Worm (Caenorhabditis elegans): ENCODE data around the gene bbs-4.
A peak's percentile ranks its signal among the peaks of the same experiment; 100 is the strongest.

Gene bbs-4

ce11 chrIII:9631117-9631655 is 19.2 kb upstream of the bbs-4 start, which contains the start of gene ubc-7 (continued):
- TF ChIP-seq mdl-1 (tag; optimal IDR thresholded peaks at IDR 0.05), result peak; percentile 51
- TF ChIP-seq elt-2 (tag; optimal IDR thresholded peaks at IDR 0.05), result peak; percentile 47
- TF ChIP-seq elt-3 (tag; optimal IDR thresholded peaks at IDR 0.05), result no peak
- no peak for TF ChIP-seq daf-12 (tag; optimal IDR thresholded peaks at IDR 0.05)
- peak; percentile 12 for TF ChIP-seq elt-1 (tag; optimal IDR thresholded peaks at IDR 0.05)
- TF ChIP-seq nhr-237 (tag; optimal IDR thresholded peaks at IDR 0.05), result no peak
- TF ChIP-seq aly-2 (tag; optimal IDR thresholded peaks at IDR 0.05), result no peak
- peak; percentile 57 for TF ChIP-seq ceh-82 (tag; optimal IDR thresholded peaks at IDR 0.05)
- TF ChIP-seq nhr-28 (tag; optimal IDR thresholded peaks at IDR 0.05), result no peak
- TF ChIP-seq fkh-2 (tag; optimal IDR thresholded peaks at IDR 0.05), result no peak
- TF ChIP-seq skn-1 (tag; optimal IDR thresholded peaks at IDR 0.05), result peak; percentile 53
- TF ChIP-seq ama-1 (optimal IDR thresholded peaks at IDR 0.05), result no peak
- TF ChIP-seq pqm-1 (tag; optimal IDR thresholded peaks at IDR 0.05), result no peak
- TF ChIP-seq ZK546.5 (tag; optimal IDR thresholded peaks at IDR 0.05), result no peak
- peak; percentile 69 for TF ChIP-seq nhr-25 (tag; optimal IDR thresholded peaks at IDR 0.05)

ce11 chrIII:9629855-9630254 is 17.9 kb upstream of the bbs-4 start, which contains the start of gene rpac-19:
Gene rpac-19, minus strand, starts transcription at chrIII:9629885.
- TF ChIP-seq ceh-28 (tag; optimal IDR thresholded peaks at IDR 0.05) (no peak), ceh-16 (tag; optimal IDR thresholded peaks at IDR 0.05) (no peak), nhr-43 (tag; optimal IDR thresholded peaks at IDR 0.05; ENCODE audit: poor library complexity, severe bottlenecking) (peak; percentile 77), mdl-1 (tag; optimal IDR thresholded peaks at IDR 0.05) (no peak), nhr-77 (tag; optimal IDR thresholded peaks at IDR 0.05) (no peak), ztf-11 (tag; optimal IDR thresholded peaks at IDR 0.05) (no peak), nhr-25 (tag; optimal IDR thresholded peaks at IDR 0.05) (peak; percentile 37), lin-39 (tag; optimal IDR thresholded peaks at IDR 0.05) (peak; percentile 16), unc-39 (tag; optimal IDR thresholded peaks at IDR 0.05) (no peak), egl-5 (tag; optimal IDR thresholded peaks at IDR 0.05) (peak; percentile 56), hmg-11 (tag; optimal IDR thresholded peaks at IDR 0.05) (peak; percentile 71), tbx-2 (tag; optimal IDR thresholded peaks at IDR 0.05) (peak; percentile 29), lin-15B (tag; optimal IDR thresholded peaks at IDR 0.05) (peak; percentile 6), skn-1 (tag; optimal IDR thresholded peaks at IDR 0.05) (peak; percentile 33), ztf-4 (tag; optimal IDR thresholded peaks at IDR 0.05) (no peak), ceh-9 (tag; optimal IDR thresholded peaks at IDR 0.05) (no peak), snpc-4 (tag; optimal IDR thresholded peaks at IDR 0.05) (peak; percentile 53), eor-1 (tag; optimal IDR thresholded peaks at IDR 0.05) (no peak), nhr-67 (tag; optimal IDR thresholded peaks at IDR 0.05) (peak; percentile 25), pha-4 (tag; optimal IDR thresholded peaks at IDR 0.05) (peak; percentile 82), zag-1 (tag; optimal IDR thresholded peaks at IDR 0.05) (no peak), elt-2 (tag; optimal IDR thresholded peaks at IDR 0.05) (peak; percentile 80), pqm-1 (tag; optimal IDR thresholded peaks at IDR 0.05) (no peak), lsy-12 (tag; optimal IDR thresholded peaks at IDR 0.05) (peak; percentile 80), ama-1 (optimal IDR thresholded peaks at IDR 0.05) (peak; percentile 93), nfya-1 (tag; optimal IDR thresholded peaks at IDR 0.05; ENCODE audit: insufficient read depth) (peak; percentile 66), nhr-23 (tag; optimal IDR thresholded peaks at IDR 0.05) (peak; percentile 72), jun-1 (tag; optimal IDR thresholded peaks at IDR 0.05) (peak; percentile 36)

- no peak for TF ChIP-seq ceh-28 (tag; optimal IDR thresholded peaks at IDR 0.05)
These were observed 17.1 kb upstream of the bbs-4 start, which contains the start of gene tbg-1 for ce11 chrIII:9629054-9629453. Gene tbg-1, minus strand, starts transcription at chrIII:9629154.

ce11 chrIII:9626602-9627001 is 14.6 kb upstream of the bbs-4 start:
- TF ChIP-seq fkh-10 (GFP tag; optimal IDR thresholded peaks at IDR 0.05) (no peak), ztf-4 (tag; optimal IDR thresholded peaks at IDR 0.05) (peak; percentile 43), lsy-12 (tag; optimal IDR thresholded peaks at IDR 0.05) (peak; percentile 13), ama-1 (optimal IDR thresholded peaks at IDR 0.05) (peak; percentile 56)
